Fruit fly (Drosophila melanogaster) whole organism: Measurements from ENCODE around the gene MFS9.

Source experiments
- CG8478 ChIP-seq: fragments of >200 bp; optimal IDR thresholded peaks from 2 replicates; lab custom pipeline; 2018; ENCODE audit warnings: inconsistent platforms
- Dll ChIP-seq: fragments of >200 bp; optimal IDR thresholded peaks from 2 replicates; lab custom pipeline; 2017
- EcR ChIP-seq, 2 experiments: fragments of >200 bp; optimal IDR thresholded peaks; 2 replicates each; lab custom pipeline; 2017; ENCODE audit warnings: missing biosample characterization in 2 of 2, missing genetic modification characterization in 2 of 2, missing genetic modification reagents in 2 of 2
- pan ChIP-seq: fragments of >200 bp; optimal IDR thresholded peaks from 2 replicates; lab custom pipeline; 2017
- psq ChIP-seq: fragments of >200 bp; optimal IDR thresholded peaks from 2 replicates; lab custom pipeline; 2017
- usp ChIP-seq: fragments of >200 bp; optimal IDR thresholded peaks from 2 replicates; lab custom pipeline; 2017; ENCODE audit warnings: missing biosample characterization, missing genetic modification characterization, mixed read lengths

DNA sequence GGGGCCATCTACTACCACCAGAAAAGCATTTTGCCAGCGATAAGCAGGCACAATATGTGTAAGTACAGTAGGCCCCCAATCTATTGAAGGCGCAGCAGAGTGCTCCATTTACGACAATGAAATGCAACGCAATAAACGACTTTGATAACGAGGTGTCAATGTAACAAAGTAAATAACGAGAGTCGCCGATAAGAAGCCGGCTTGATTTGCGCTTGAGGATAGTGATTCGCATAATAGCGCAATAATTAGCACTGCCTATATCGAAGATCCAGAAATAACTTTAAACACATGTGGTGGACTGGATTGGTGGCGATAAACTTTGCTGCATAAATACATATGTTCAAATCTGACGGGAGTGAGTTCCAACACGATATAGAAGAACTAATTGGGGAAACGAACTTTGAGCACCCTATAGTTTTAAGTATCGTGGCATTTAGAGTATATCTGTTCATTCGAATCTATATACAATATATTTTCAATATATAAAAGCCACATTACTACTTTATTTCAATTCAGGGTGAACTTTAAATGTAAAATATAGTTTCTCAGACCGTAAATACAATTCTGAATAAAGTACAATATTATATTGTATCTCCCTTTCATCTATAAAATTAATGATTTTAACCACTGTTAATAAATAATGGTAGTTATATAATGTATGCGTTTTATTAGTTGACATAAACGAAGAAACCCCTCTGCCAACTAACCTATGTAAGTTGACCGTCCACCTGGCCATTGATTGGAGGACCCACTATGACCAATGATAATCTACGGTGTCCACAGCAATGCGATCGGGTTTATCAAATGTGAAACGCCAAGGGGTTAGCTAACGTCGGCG is 37.0 kb upstream of the MFS9 start:
- TF ChIP-seq psq (no peak), EcR (GFP tag; optimal IDR thresholded peaks at IDR 0.05; lab: Kevin White, UChicago) (no peak), CG8478 (lab: Kevin White, UChicago) (no peak), usp (GFP tag; lab: Kevin White, UChicago) (no peak), pan (no peak), Dll (no peak)
